Worm (Caenorhabditis elegans) whole organism, L1 larva: ENCODE data around the gene rps-11.

ENCODE experiments used
- C04F5.9 ChIP-seq: sonication (generic microtip); optimal IDR thresholded peaks from 2 replicates; lab custom pipeline; 2016; ENCODE audit warnings: missing genetic modification characterization, missing compliant biosample characterization
- C16A3.4 ChIP-seq: fragments of 150-350 bp; optimal IDR thresholded peaks from 2 replicates; lab custom pipeline; 2014; ENCODE audit warnings: missing biosample characterization, missing genetic modification characterization
- alr-1 ChIP-seq: fragments of 200-800 bp; sonication (Bioruptor generic); optimal IDR thresholded peaks from 2 replicates; lab custom pipeline; 2018; ENCODE audit warnings: borderline replicate concordance, mild to moderate bottlenecking, missing genetic modification characterization, missing compliant biosample characterization
- blmp-1 ChIP-seq: fragments of 150-350 bp; optimal IDR thresholded peaks from 2 replicates; lab custom pipeline; 2014; ENCODE audit warnings: missing biosample characterization, missing genetic modification characterization
- ceh-63 ChIP-seq: fragments of 200-800 bp; sonication (Bioruptor generic); optimal IDR thresholded peaks from 2 replicates; lab custom pipeline; 2018; ENCODE audit warnings: mild to moderate bottlenecking, missing genetic modification characterization, missing compliant biosample characterization
- ceh-88 ChIP-seq: fragments of 200-800 bp; sonication (Bioruptor generic); IDR thresholded peaks from 2 replicates; pipeline ENCODE4 v1.3.6; 2022; ENCODE audit warnings: missing genetic modification characterization, missing compliant biosample characterization
- ceh-90 ChIP-seq: sonication (generic microtip); optimal IDR thresholded peaks from 2 replicates; lab custom pipeline; 2016; ENCODE audit warnings: missing genetic modification characterization, missing compliant biosample characterization
- ces-1 ChIP-seq: fragments of 150-350 bp; optimal IDR thresholded peaks from 2 replicates; lab custom pipeline; 2014; ENCODE audit warnings: missing biosample characterization, missing genetic modification reagents, missing genetic modification characterization
- egl-27 ChIP-seq, 2 experiments: fragments of 150-350 bp in 1 of 2; sonication (generic microtip); optimal IDR thresholded peaks; 3 replicates each; lab custom pipeline; 2017 to 2018; ENCODE audit warnings: missing biosample characterization in 2 of 2, missing genetic modification characterization in 2 of 2, missing genetic modification reagents in 2 of 2
- elt-2 ChIP-seq: sonication (generic microtip); optimal IDR thresholded peaks from 2 replicates; lab custom pipeline; 2016; ENCODE audit warnings: missing genetic modification characterization, mild to moderate bottlenecking, inconsistent platforms, missing compliant biosample characterization, missing genetic modification reagents
- elt-3 ChIP-seq, 6 experiments: fragments of 150-350 bp in 1 of 6; sonication (generic microtip); optimal IDR thresholded peaks; 2 replicates each; lab custom pipeline; 2017 to 2018; ENCODE audit warnings: missing biosample characterization in 6 of 6, missing genetic modification characterization in 6 of 6, inconsistent platforms in 1 of 6
- ets-5 ChIP-seq: fragments of 200-800 bp; sonication (Bioruptor generic); IDR thresholded peaks from 2 replicates; pipeline ENCODE4 v1.3.6; 2022; ENCODE audit warnings: missing genetic modification characterization, missing compliant biosample characterization
- hlh-17 ChIP-seq: fragments of 200-800 bp; sonication (Bioruptor generic); optimal IDR thresholded peaks from 2 replicates; lab custom pipeline; 2018; ENCODE audit warnings: missing genetic modification characterization, mild to moderate bottlenecking, missing compliant biosample characterization, moderate library complexity, borderline replicate concordance
- hlh-4 ChIP-seq: sonication (generic microtip); optimal IDR thresholded peaks from 2 replicates; lab custom pipeline; 2016; ENCODE audit warnings: mild to moderate bottlenecking, missing genetic modification characterization, missing compliant biosample characterization
- hpl-2 ChIP-seq: fragments of 150-350 bp; optimal IDR thresholded peaks from 2 replicates; lab custom pipeline; 2014; ENCODE audit warnings: missing biosample characterization, missing genetic modification reagents, missing genetic modification characterization
- irx-1 ChIP-seq: sonication (generic microtip); optimal IDR thresholded peaks from 2 replicates; lab custom pipeline; 2016; ENCODE audit warnings: missing genetic modification characterization, missing compliant biosample characterization
- isw-1 ChIP-seq: fragments of 200-800 bp; sonication (Bioruptor generic); IDR thresholded peaks from 2 replicates; pipeline ENCODE4 v1.3.6; 2022; ENCODE audit warnings: missing genetic modification characterization, missing compliant biosample characterization
- jun-1 ChIP-seq: fragments of 150-350 bp; optimal IDR thresholded peaks from 2 replicates; lab custom pipeline; 2014; ENCODE audit warnings: missing biosample characterization, missing genetic modification reagents, missing genetic modification characterization
- lin-14 ChIP-seq: fragments of 200-800 bp; sonication (Bioruptor generic); optimal IDR thresholded peaks from 2 replicates; lab custom pipeline; 2018; ENCODE audit warnings: mild to moderate bottlenecking, missing genetic modification characterization, moderate library complexity, missing compliant biosample characterization
- lin-15B ChIP-seq: fragments of 150-350 bp; sonication (generic microtip); optimal IDR thresholded peaks from 3 replicates; lab custom pipeline; 2014; ENCODE audit warnings: missing biosample characterization, missing genetic modification characterization
- lin-39 ChIP-seq: fragments of 150-350 bp; optimal IDR thresholded peaks from 2 replicates; lab custom pipeline; 2014; ENCODE audit warnings: missing biosample characterization, missing genetic modification reagents, missing genetic modification characterization
- lir-3 ChIP-seq: sonication (generic microtip); optimal IDR thresholded peaks from 2 replicates; lab custom pipeline; 2016; ENCODE audit warnings: mild to moderate bottlenecking, missing genetic modification characterization, moderate library complexity, missing compliant biosample characterization; ENCODE audit not compliant: poor library complexity
- lsy-2 ChIP-seq, 2 experiments: fragments of 150-350 bp; optimal IDR thresholded peaks; 2 replicates each; lab custom pipeline; 2014; ENCODE audit warnings: missing biosample characterization in 2 of 2, missing genetic modification characterization in 2 of 2
- mab-9 ChIP-seq: fragments of 200-800 bp; sonication (Bioruptor generic); IDR thresholded peaks from 2 replicates; pipeline ENCODE4 v1.3.6; 2022; ENCODE audit warnings: missing genetic modification reagents, missing genetic modification characterization, missing compliant biosample characterization
- mdl-1 ChIP-seq, 2 experiments: fragments of 150-350 bp; optimal IDR thresholded peaks; 2 replicates each; lab custom pipeline; 2014 to 2017; ENCODE audit warnings: missing biosample characterization in 2 of 2, missing genetic modification characterization in 2 of 2, inconsistent platforms in 1 of 2
- mef-2 ChIP-seq: fragments of 150-350 bp; optimal IDR thresholded peaks from 2 replicates; lab custom pipeline; 2014; ENCODE audit warnings: missing biosample characterization, missing genetic modification characterization
- mep-1 ChIP-seq: fragments of 150-350 bp; optimal IDR thresholded peaks from 2 replicates; lab custom pipeline; 2014; ENCODE audit warnings: missing biosample characterization, missing genetic modification characterization
- nhr-11 ChIP-seq: fragments of 150-350 bp; optimal IDR thresholded peaks from 2 replicates; lab custom pipeline; 2014; ENCODE audit warnings: missing biosample characterization, missing genetic modification characterization
- nhr-71 ChIP-seq: sonication (generic microtip); optimal IDR thresholded peaks from 2 replicates; lab custom pipeline; 2016; ENCODE audit warnings: mild to moderate bottlenecking, missing genetic modification characterization, moderate library complexity, missing compliant biosample characterization
- nhr-76 ChIP-seq: sonication (generic microtip); optimal IDR thresholded peaks from 2 replicates; lab custom pipeline; 2017; ENCODE audit warnings: missing biosample characterization, missing genetic modification characterization
- nhr-77 ChIP-seq: fragments of 150-350 bp; optimal IDR thresholded peaks from 2 replicates; lab custom pipeline; 2014; ENCODE audit warnings: missing biosample characterization, missing genetic modification characterization
- pax-3 ChIP-seq: fragments of 200-800 bp; sonication (Bioruptor generic); optimal IDR thresholded peaks from 2 replicates; lab custom pipeline; 2018; ENCODE audit warnings: mild to moderate bottlenecking, missing genetic modification characterization, moderate library complexity, missing compliant biosample characterization
- pqm-1 ChIP-seq: sonication (generic microtip); optimal IDR thresholded peaks from 3 replicates; lab custom pipeline; 2017; ENCODE audit warnings: missing biosample characterization, missing genetic modification characterization
- sptf-1 ChIP-seq: fragments of 150-350 bp; optimal IDR thresholded peaks from 2 replicates; lab custom pipeline; 2014; ENCODE audit warnings: missing biosample characterization, missing genetic modification characterization
- sup-37 ChIP-seq: fragments of 200-800 bp; sonication (Bioruptor generic); optimal IDR thresholded peaks from 2 replicates; lab custom pipeline; 2018; ENCODE audit warnings: mild to moderate bottlenecking, missing genetic modification characterization, missing compliant biosample characterization
- tbx-2 ChIP-seq: sonication (generic microtip); optimal IDR thresholded peaks from 2 replicates; lab custom pipeline; 2016; ENCODE audit warnings: missing genetic modification characterization, missing compliant biosample characterization
- tlp-1 ChIP-seq: fragments of 150-350 bp; optimal IDR thresholded peaks from 2 replicates; lab custom pipeline; 2014; ENCODE audit warnings: missing biosample characterization, missing genetic modification characterization
- unc-130 ChIP-seq: fragments of 150-350 bp; optimal IDR thresholded peaks from 2 replicates; lab custom pipeline; 2017; ENCODE audit warnings: missing biosample characterization, missing genetic modification characterization, inconsistent platforms
- unc-30 ChIP-seq: sonication (generic microtip); optimal IDR thresholded peaks from 2 replicates; lab custom pipeline; 2017; ENCODE audit warnings: missing biosample characterization, missing genetic modification characterization
- unc-86 ChIP-seq: sonication (generic microtip); optimal IDR thresholded peaks from 2 replicates; lab custom pipeline; 2016; ENCODE audit warnings: missing genetic modification characterization, missing compliant biosample characterization
- unc-98 ChIP-seq: fragments of 200-800 bp; sonication (Bioruptor generic); IDR thresholded peaks from 2 replicates; pipeline ENCODE4 v1.3.6; 2022; ENCODE audit warnings: missing genetic modification characterization, missing compliant biosample characterization
- vab-15 ChIP-seq: sonication (generic microtip); optimal IDR thresholded peaks from 2 replicates; lab custom pipeline; 2017; ENCODE audit warnings: missing genotype, mild to moderate bottlenecking, missing genetic modification characterization, missing compliant biosample characterization
- zag-1 ChIP-seq: fragments of 150-350 bp; optimal IDR thresholded peaks from 2 replicates; lab custom pipeline; 2014; ENCODE audit warnings: missing biosample characterization, missing genetic modification characterization
- zip-4 ChIP-seq: fragments of 200-800 bp; sonication (Bioruptor generic); optimal IDR thresholded peaks from 2 replicates; lab custom pipeline; 2018; ENCODE audit warnings: mild to moderate bottlenecking, missing genetic modification characterization, moderate library complexity, missing compliant biosample characterization
- ztf-11 ChIP-seq, 2 experiments: sonication (generic microtip); optimal IDR thresholded peaks; 2 replicates each; lab custom pipeline; 2016 to 2017; ENCODE audit warnings: missing genetic modification characterization in 2 of 2, missing biosample characterization in 1 of 2, missing compliant biosample characterization in 1 of 2
- ztf-4 ChIP-seq: fragments of 150-350 bp; optimal IDR thresholded peaks from 2 replicates; lab custom pipeline; 2014; ENCODE audit warnings: missing biosample characterization, missing genetic modification characterization

Gene rps-11

DNA sequence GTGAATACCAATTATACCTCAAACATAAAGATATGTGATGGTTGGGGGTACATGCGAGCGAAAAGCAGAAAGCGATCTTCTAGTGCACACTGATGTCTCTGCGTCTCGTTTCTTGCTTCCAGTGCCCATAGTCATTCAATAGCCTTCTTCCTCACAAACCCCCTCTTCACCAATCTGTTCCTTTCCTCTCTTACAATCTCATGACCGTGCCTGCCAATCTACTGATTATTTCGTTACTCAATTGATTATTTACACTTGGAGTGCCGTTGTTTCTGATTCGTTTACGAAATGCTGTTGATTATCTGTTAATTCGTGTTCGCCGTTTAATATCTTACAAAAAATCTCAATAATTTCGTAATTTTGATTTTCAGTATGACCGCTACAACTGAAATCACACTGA is 17.6 kb upstream of the rps-11 start:
- TF ChIP-seq lin-14 (GFP tag; lab: Kevin White, UChicago), result peak; percentile 3
- TF ChIP-seq C16A3.4 (tag; lab: Kevin White, UChicago), result no peak

ce11 chrIV:11586484-11586883 is 16.0 kb upstream of the rps-11 start:
- no peak for TF ChIP-seq nhr-71 (tag; lab: Kevin White, UChicago)

- TF ChIP-seq nhr-76, result no peak
- no peak for TF ChIP-seq elt-3 (tag; optimal IDR thresholded peaks at IDR 0.05; lab: Kevin White, UChicago)
- no peak for TF ChIP-seq lin-39 (tag; lab: Kevin White, UChicago)
- no peak for TF ChIP-seq ceh-90 (tag; lab: Kevin White, UChicago)
- TF ChIP-seq tlp-1 (tag; lab: Kevin White, UChicago), result no peak
- no peak for TF ChIP-seq ztf-11 (tag; optimal IDR thresholded peaks at IDR 0.05; lab: Kevin White, UChicago)
- TF ChIP-seq elt-2 (tag; lab: Kevin White, UChicago), result no peak
- no peak for TF ChIP-seq alr-1 (tag; lab: Kevin White, UChicago)
- TF ChIP-seq hpl-2 (GFP tag; lab: Kevin White, UChicago), result no peak
- TF ChIP-seq sptf-1 (tag; lab: Kevin White, UChicago), result no peak
- TF ChIP-seq hlh-17, result no peak
- TF ChIP-seq unc-130 (tag; lab: Kevin White, UChicago), result no peak
- no peak for TF ChIP-seq mab-9 (GFP tag; lab: Robert Waterston, UW)
Measured at ce11 chrIV:11592165-11592564, 10.3 kb upstream of the rps-11 start, which contains the start of gene spe-36. Gene spe-36, minus strand, starts transcription at chrIV:11592265.

- no peak for TF ChIP-seq vab-15
- peak; percentile 70 for TF ChIP-seq mep-1
- peak; percentile 38 for TF ChIP-seq C16A3.4 (tag; lab: Kevin White, UChicago)
- TF ChIP-seq lir-3 (tag; lab: Kevin White, UChicago), result peak; percentile 83
- no peak for TF ChIP-seq ztf-4 (tag; lab: Kevin White, UChicago)
- TF ChIP-seq lin-15B, result peak; percentile 66
- no peak for TF ChIP-seq nhr-77
- no peak for TF ChIP-seq zip-4 (GFP tag; lab: Kevin White, UChicago)
- TF ChIP-seq ztf-11 (tag; optimal IDR thresholded peaks at IDR 0.05; lab: Kevin White, UChicago), result peak in 1 of 2 experiments; percentile 53
- peak; percentile 31; the same call in 1 of the 2 replicates for TF ChIP-seq isw-1 (GFP tag; lab: Robert Waterston, UW)
- TF ChIP-seq nhr-11 (tag; lab: Kevin White, UChicago), result peak; percentile 14
- peak; percentile 14 for TF ChIP-seq lin-39 (tag; lab: Kevin White, UChicago)
- no peak for TF ChIP-seq sptf-1 (tag; lab: Kevin White, UChicago)
- TF ChIP-seq jun-1 (tag; lab: Kevin White, UChicago), result no peak
- peak; percentile 2 for TF ChIP-seq pax-3 (tag; lab: Kevin White, UChicago)
- TF ChIP-seq tbx-2 (tag; lab: Kevin White, UChicago), result peak; percentile 31
- TF ChIP-seq zag-1 (tag; lab: Kevin White, UChicago), result no peak
- peak; percentile 60 to 69 for TF ChIP-seq lsy-2 (tag; optimal IDR thresholded peaks at IDR 0.05; lab: Kevin White, UChicago)
- TF ChIP-seq ceh-88 (GFP tag; lab: Robert Waterston, UW), result peak; percentile 33; the same call in 1 of the 2 replicates
- no peak for TF ChIP-seq hlh-4 (tag; lab: Kevin White, UChicago)
- peak; percentile 44 for TF ChIP-seq C04F5.9 (tag; lab: Kevin White, UChicago)
- peak; percentile 89 for TF ChIP-seq ceh-90 (tag; lab: Kevin White, UChicago)
- TF ChIP-seq blmp-1, result peak; percentile 32
- TF ChIP-seq unc-30 (tag; lab: Kevin White, UChicago), result no peak
- TF ChIP-seq unc-86 (tag; lab: Kevin White, UChicago), result no peak
- TF ChIP-seq unc-98 (GFP tag; lab: Robert Waterston, UW), result no peak; the same call in 1 of the 2 replicates
- TF ChIP-seq egl-27 (tag; optimal IDR thresholded peaks at IDR 0.05; lab: Kevin White, UChicago), result no peak
- peak; percentile 75 for TF ChIP-seq irx-1
- TF ChIP-seq mef-2 (tag; lab: Kevin White, UChicago), result no peak
- no peak for TF ChIP-seq pqm-1
- TF ChIP-seq sup-37 (GFP tag; lab: Kevin White, UChicago), result no peak
- no peak for TF ChIP-seq ets-5 (GFP tag; lab: Robert Waterston, UW)
- no peak for TF ChIP-seq mdl-1 (tag; optimal IDR thresholded peaks at IDR 0.05; lab: Kevin White, UChicago)
- TF ChIP-seq ces-1, result no peak
- TF ChIP-seq ceh-63 (GFP tag; lab: Kevin White, UChicago), result no peak
Measured at ce11 chrIV:11592820-11593219, 9.6 kb upstream of the rps-11 start.
